Fruit fly (Drosophila melanogaster): Measurements from ENCODE around the gene CG9813.

Gene CG9813

DNA sequence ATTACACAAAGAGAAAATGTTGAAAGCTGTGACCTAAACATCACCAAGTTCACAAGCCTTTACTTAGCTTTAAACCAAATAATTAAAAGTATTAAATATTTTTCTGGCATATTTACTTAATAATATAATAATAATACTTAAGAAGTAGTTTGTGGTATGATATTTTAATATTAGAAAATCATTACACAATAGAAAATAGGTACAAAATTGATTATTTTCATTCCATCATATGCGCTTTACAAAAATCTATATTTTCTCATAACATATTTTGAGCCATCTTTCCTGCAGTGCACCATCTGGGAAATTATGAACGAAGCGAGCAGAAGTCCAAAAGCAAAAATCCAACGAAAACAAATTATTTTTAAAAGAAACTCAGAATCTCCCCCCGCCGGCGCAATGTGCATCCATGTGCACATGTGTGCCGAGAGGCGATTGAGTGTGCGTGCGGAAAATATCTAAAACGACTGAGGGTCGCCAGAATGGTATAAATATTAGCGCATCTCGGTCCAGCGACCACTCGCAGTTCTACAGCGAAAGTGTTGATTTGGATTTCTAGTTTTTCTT is 46.0 kb upstream of the CG9813 start, which contains the start of gene Act87E (continued):
- TF ChIP-seq CG3065 (GFP tag; optimal IDR thresholded peaks at IDR 0.05) (no peak), CG16813 (GFP tag; IDR thresholded peaks at IDR 0.05; ENCODE audit: partially characterized antibody) (no peak), lola (GFP tag; optimal IDR thresholded peaks at IDR 0.05) (peak in 1 of 3 experiments; percentile 87), fd3F (GFP tag; optimal IDR thresholded peaks at IDR 0.05) (peak; percentile 52), H2.0 (GFP tag; IDR thresholded peaks at IDR 0.05) (peak; percentile 32; the same call in 1 of the 2 replicates), Myb (GFP tag; optimal IDR thresholded peaks at IDR 0.05) (no peak), CG9437 (GFP tag; optimal IDR thresholded peaks at IDR 0.05) (peak; percentile 73), CG14710 (tag; optimal IDR thresholded peaks at IDR 0.05) (peak; percentile 84), Asciz (GFP tag; optimal IDR thresholded peaks at IDR 0.05) (peak; percentile 60), nerfin-1 (tag; optimal IDR thresholded peaks at IDR 0.05) (peak; percentile 73), luna (GFP tag; optimal IDR thresholded peaks at IDR 0.05) (no peak), Doc2 (GFP tag; IDR thresholded peaks at IDR 0.05) (no peak), her (GFP tag; optimal IDR thresholded peaks at IDR 0.05) (no peak), MESR4 (GFP tag; optimal IDR thresholded peaks at IDR 0.05) (no peak), Pdp1 (GFP tag; optimal IDR thresholded peaks at IDR 0.05) (no peak), CG2875 (GFP tag; optimal IDR thresholded peaks at IDR 0.05) (peak; percentile 41), zf30C (GFP tag; optimal IDR thresholded peaks at IDR 0.05) (peak; percentile 80), CG2199 (GFP tag; IDR thresholded peaks at IDR 0.05) (no peak), sima (GFP tag; optimal IDR thresholded peaks at IDR 0.05) (no peak), Jarid2 (GFP tag; optimal IDR thresholded peaks at IDR 0.05) (no peak), sr (GFP tag; IDR thresholded peaks at IDR 0.05) (peak; percentile 66; the same call in 2 of the 3 replicates), CG7928 (GFP tag; optimal IDR thresholded peaks at IDR 0.05) (no peak), CG7745 (tag; optimal IDR thresholded peaks at IDR 0.05) (no peak), trh (GFP tag; optimal IDR thresholded peaks at IDR 0.05) (no peak), amos (GFP tag; IDR thresholded peaks at IDR 0.05; ENCODE audit: partially characterized antibody) (no peak), run (tag; optimal IDR thresholded peaks at IDR 0.05) (peak; percentile 37), ash1 (GFP tag; optimal IDR thresholded peaks at IDR 0.05) (no peak), CG15479 (GFP tag; optimal IDR thresholded peaks at IDR 0.05) (no peak), Med (GFP tag) (no peak), CG33557 (GFP tag; optimal IDR thresholded peaks at IDR 0.05) (peak; percentile 69), CG11504 (tag; optimal IDR thresholded peaks at IDR 0.05) (peak; percentile 85), CG3847 (GFP tag; IDR thresholded peaks at IDR 0.05) (no peak), ems (GFP tag; optimal IDR thresholded peaks at IDR 0.05) (no peak), CG14050 (GFP tag; IDR thresholded peaks at IDR 0.05) (no peak), sisA (GFP tag; IDR thresholded peaks at IDR 0.05) (peak; percentile 55; the same call in 1 of the 2 replicates), dm (GFP tag; optimal IDR thresholded peaks at IDR 0.05) (no peak), hb (GFP tag; IDR thresholded peaks at IDR 0.05; ENCODE audit: partially characterized antibody) (no peak), MBD-R2 (GFP tag; IDR thresholded peaks at IDR 0.05) (no peak), Sin3A (optimal IDR thresholded peaks at IDR 0.05) (no peak), CG6254 (GFP tag; optimal IDR thresholded peaks at IDR 0.05) (peak; percentile 65), CG7372 (GFP tag; IDR thresholded peaks at IDR 0.05) (no peak), Fer1 (GFP tag; optimal IDR thresholded peaks at IDR 0.05) (no peak), chn (GFP tag; optimal IDR thresholded peaks at IDR 0.05) (peak; percentile 0), CG43689 (GFP tag; IDR thresholded peaks at IDR 0.05) (no peak), CG10209 (GFP tag; optimal IDR thresholded peaks at IDR 0.05) (peak; percentile 54), Ptx1 (GFP tag; IDR thresholded peaks at IDR 0.05) (peak; percentile 67), Trl (optimal IDR thresholded peaks at IDR 0.05) (no peak), Trl (GFP tag; optimal IDR thresholded peaks at IDR 0.05) (no peak), ind (GFP tag; optimal IDR thresholded peaks at IDR 0.05) (peak; percentile 42), cato (GFP tag; optimal IDR thresholded peaks at IDR 0.05; ENCODE audit: borderline replicate concordance) (peak; percentile 17)
